Fruit fly (Drosophila melanogaster) whole organism, prepupa: Measurements from ENCODE around the gene CG7483.

ENCODE experiments used
- CG11762 ChIP-seq: fragments of 200-800 bp; sonication (Bioruptor generic); optimal IDR thresholded peaks from 3 replicates; lab custom pipeline; 2016; ENCODE audit warnings: missing biosample characterization, missing genetic modification characterization; ENCODE audit not compliant: insufficient read depth
- CG3919 ChIP-seq: fragments of 200-800 bp; sonication (Bioruptor generic); optimal IDR thresholded peaks from 3 replicates; lab custom pipeline; 2016; ENCODE audit warnings: missing biosample characterization, missing genetic modification characterization
- CG6276 ChIP-seq: fragments of 200-800 bp; sonication (Bioruptor generic); optimal IDR thresholded peaks from 2 replicates; lab custom pipeline; 2017; ENCODE audit warnings: missing biosample characterization, mild to moderate bottlenecking, missing genetic modification characterization
- Ets96B ChIP-seq: fragments of 200-800 bp; optimal IDR thresholded peaks from 2 replicates; lab custom pipeline; 2019; ENCODE audit warnings: missing biosample characterization, mild to moderate bottlenecking, missing genetic modification characterization, moderate library complexity
- Lpt ChIP-seq: fragments of 200-800 bp; sonication (Bioruptor generic); optimal IDR thresholded peaks from 3 replicates; lab custom pipeline; 2016; ENCODE audit warnings: missing biosample characterization, missing genetic modification characterization
- Met ChIP-seq: fragments of 200-800 bp; sonication (Bioruptor generic); optimal IDR thresholded peaks from 3 replicates; lab custom pipeline; 2016; ENCODE audit warnings: missing biosample characterization, missing genetic modification characterization
- dsx ChIP-seq: fragments of 200-800 bp; optimal IDR thresholded peaks from 3 replicates; lab custom pipeline; 2019; ENCODE audit warnings: missing biosample characterization, mild to moderate bottlenecking, missing genetic modification characterization, moderate library complexity; ENCODE audit not compliant: poor library complexity, severe bottlenecking
- spab ChIP-seq: fragments of 200-800 bp; sonication (Bioruptor generic); optimal IDR thresholded peaks from 2 replicates; lab custom pipeline; 2017; ENCODE audit warnings: missing biosample characterization, mild to moderate bottlenecking, missing genetic modification characterization, missing genetic modification reagents
- svp ChIP-seq: fragments of 200-800 bp; sonication (Bioruptor generic); peaks from one replicate; lab custom pipeline; 2016; ENCODE audit warnings: missing biosample characterization, missing genetic modification characterization

dm6 chr3R:8355579-8355978, 42.6 kb downstream of the CG7483 start:
- peak; percentile 92 for TF ChIP-seq CG3919 (GFP tag; lab: Kevin White, UChicago)
- TF ChIP-seq CG6276 (GFP tag; lab: Kevin White, UChicago) = peak; percentile 77
- peak; percentile 75 for TF ChIP-seq Met (GFP tag; lab: Kevin White, UChicago)
- peak; percentile 90 for TF ChIP-seq svp (GFP tag; lab: Kevin White, UChicago)
- TF ChIP-seq CG11762 (GFP tag; lab: Kevin White, UChicago) = peak; percentile 89
- TF ChIP-seq dsx = peak; percentile 75
- peak; percentile 89 for TF ChIP-seq Ets96B (tag; lab: Kevin White, UChicago)
- peak; percentile 72 for TF ChIP-seq spab
- peak; percentile 83 for TF ChIP-seq Lpt (GFP tag; lab: Kevin White, UChicago)
